Worm (Caenorhabditis elegans) whole organism, L2 larva: ENCODE measurements around the gene ZK896.4.

Source experiments
- ama-1 ChIP-seq: fragments of 150-350 bp; optimal IDR thresholded peaks from 2 replicates; lab custom pipeline; 2018; ENCODE audit warnings: inconsistent platforms
- blmp-1 ChIP-seq: sonication (generic microtip); optimal IDR thresholded peaks from 2 replicates; lab custom pipeline; 2017; ENCODE audit warnings: missing genetic modification characterization, mild to moderate bottlenecking, missing compliant biosample characterization, antibody characterized with exemption, moderate library complexity; ENCODE audit not compliant: insufficient read depth
- nhr-12 ChIP-seq: fragments of 150-350 bp; optimal IDR thresholded peaks from 2 replicates; lab custom pipeline; 2014; ENCODE audit warnings: missing biosample characterization, missing genetic modification characterization
- zag-1 ChIP-seq: fragments of 150-350 bp; optimal IDR thresholded peaks from 2 replicates; lab custom pipeline; 2014; ENCODE audit warnings: missing biosample characterization, missing genetic modification characterization
- ztf-4 ChIP-seq: fragments of 150-350 bp; optimal IDR thresholded peaks from 2 replicates; lab custom pipeline; 2014; ENCODE audit warnings: missing biosample characterization, missing genetic modification characterization

DNA sequence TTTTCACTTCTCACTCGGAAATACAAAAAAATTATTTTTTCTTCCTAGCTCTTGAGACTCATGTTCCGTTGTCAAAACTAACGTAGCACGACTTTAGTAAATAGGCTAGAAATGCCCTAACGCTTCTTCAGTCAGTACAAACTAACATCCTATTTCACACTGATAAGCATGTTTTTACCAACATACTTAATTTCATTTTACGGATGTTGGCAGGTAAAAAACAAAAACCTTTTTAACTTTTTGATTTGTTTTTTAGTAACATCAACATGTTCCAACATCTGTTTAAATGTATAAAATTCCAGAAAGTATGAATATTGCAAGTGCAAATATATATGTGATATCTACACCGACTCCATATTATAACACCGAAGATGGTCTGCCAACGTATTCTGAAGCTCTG, 17.2 kb upstream of the ZK896.4 start, which contains the start of gene K08D8.10:
- TF ChIP-seq nhr-12 = no peak
- no peak for TF ChIP-seq ama-1 (lab: Kevin White, UChicago)
- no peak for TF ChIP-seq zag-1 (tag; lab: Kevin White, UChicago)
- TF ChIP-seq blmp-1 (tag; lab: Kevin White, UChicago) = no peak
- no peak for TF ChIP-seq ztf-4 (tag; lab: Kevin White, UChicago)
